Fruit fly (Drosophila melanogaster) whole organism, prepupa: Measurements from ENCODE around the gene sds22.
A peak's percentile ranks its signal among the peaks of the same experiment; 100 is the strongest.

Experiments
- CG10631 ChIP-seq: fragments of 200-800 bp; sonication (Bioruptor generic); optimal IDR thresholded peaks from 2 replicates; lab custom pipeline; 2016; ENCODE audit warnings: missing biosample characterization, missing genetic modification characterization
- CG10669 ChIP-seq: fragments of 200-800 bp; sonication (Bioruptor generic); optimal IDR thresholded peaks from 3 replicates; lab custom pipeline; 2018; ENCODE audit warnings: missing biosample characterization, mild to moderate bottlenecking, missing genetic modification characterization, moderate library complexity
- CG11762 ChIP-seq: fragments of 200-800 bp; sonication (Bioruptor generic); optimal IDR thresholded peaks from 3 replicates; lab custom pipeline; 2016; ENCODE audit warnings: missing biosample characterization, missing genetic modification characterization; ENCODE audit not compliant: insufficient read depth
- CG11902 ChIP-seq: fragments of 200-800 bp; sonication (Bioruptor generic); optimal IDR thresholded peaks from 3 replicates; lab custom pipeline; 2016; ENCODE audit warnings: missing biosample characterization, missing genetic modification characterization
- CG31627 ChIP-seq: fragments of 200-800 bp; sonication (Bioruptor generic); optimal IDR thresholded peaks from 3 replicates; lab custom pipeline; 2016; ENCODE audit warnings: missing biosample characterization, missing genetic modification characterization
- CG3919 ChIP-seq: fragments of 200-800 bp; sonication (Bioruptor generic); optimal IDR thresholded peaks from 3 replicates; lab custom pipeline; 2016; ENCODE audit warnings: missing biosample characterization, missing genetic modification characterization
- CG6163 ChIP-seq: fragments of 200-800 bp; sonication (Bioruptor generic); IDR thresholded peaks from 3 replicates; pipeline ENCODE4 v1.3.6; 2022; ENCODE audit warnings: missing biosample characterization, missing genetic modification characterization
- CG6854 ChIP-seq: fragments of 200-800 bp; sonication (Bioruptor generic); optimal IDR thresholded peaks from 2 replicates; lab custom pipeline; 2017; ENCODE audit warnings: missing biosample characterization, mild to moderate bottlenecking, missing genetic modification characterization
- CG8319 ChIP-seq: fragments of 200-800 bp; sonication (Bioruptor generic); optimal IDR thresholded peaks from 3 replicates; lab custom pipeline; 2016; ENCODE audit warnings: missing biosample characterization, missing genetic modification characterization
- CG9139 ChIP-seq: fragments of 200-800 bp; sonication (Bioruptor generic); optimal IDR thresholded peaks from 3 replicates; lab custom pipeline; 2017; ENCODE audit warnings: missing biosample characterization, mild to moderate bottlenecking, missing genetic modification characterization
- Eip78C ChIP-seq: fragments of 200-800 bp; sonication (Bioruptor generic); peaks from one replicate; lab custom pipeline; 2016; ENCODE audit warnings: missing biosample characterization, missing genetic modification characterization
- Hr38 ChIP-seq: sonication (Bioruptor generic); optimal IDR thresholded peaks from 2 replicates; lab custom pipeline; 2016; ENCODE audit warnings: missing biosample characterization, missing genetic modification characterization
- Hr39 ChIP-seq: fragments of 200-800 bp; sonication (Bioruptor generic); optimal IDR thresholded peaks from 2 replicates; lab custom pipeline; 2016; ENCODE audit warnings: missing biosample characterization, missing genetic modification characterization
- Hr4 ChIP-seq: fragments of 200-800 bp; sonication (Bioruptor generic); optimal IDR thresholded peaks from 3 replicates; lab custom pipeline; 2016; ENCODE audit warnings: missing biosample characterization, missing genetic modification characterization
- Lpt ChIP-seq: fragments of 200-800 bp; sonication (Bioruptor generic); optimal IDR thresholded peaks from 3 replicates; lab custom pipeline; 2016; ENCODE audit warnings: missing biosample characterization, missing genetic modification characterization
- Sox102F ChIP-seq: fragments of 200-800 bp; sonication (Bioruptor generic); optimal IDR thresholded peaks from 2 replicates; lab custom pipeline; 2016; ENCODE audit warnings: missing biosample characterization, mild to moderate bottlenecking, missing genetic modification characterization
- Sox14 ChIP-seq: fragments of 200-800 bp; sonication (Bioruptor generic); optimal IDR thresholded peaks from 3 replicates; lab custom pipeline; 2016; ENCODE audit warnings: missing biosample characterization, missing genetic modification characterization
- dac ChIP-seq: fragments of 200-800 bp; sonication (Bioruptor generic); optimal IDR thresholded peaks from 2 replicates; lab custom pipeline; 2017; ENCODE audit warnings: missing biosample characterization, mild to moderate bottlenecking, missing genetic modification characterization
- esn ChIP-seq: fragments of 200-800 bp; sonication (Bioruptor generic); optimal IDR thresholded peaks from 2 replicates; lab custom pipeline; 2016; ENCODE audit warnings: missing biosample characterization, mild to moderate bottlenecking, missing genetic modification characterization, moderate library complexity
- fkh ChIP-seq: fragments of 200-800 bp; sonication (Bioruptor generic); optimal IDR thresholded peaks from 3 replicates; lab custom pipeline; 2017; ENCODE audit warnings: missing biosample characterization, mild to moderate bottlenecking, missing genetic modification characterization, moderate library complexity
- pdm3 ChIP-seq: fragments of 200-800 bp; sonication (Bioruptor generic); optimal IDR thresholded peaks from 3 replicates; lab custom pipeline; 2016; ENCODE audit warnings: missing biosample characterization, missing genetic modification characterization
- salr ChIP-seq, 2 experiments: fragments of 200-800 bp; sonication (Bioruptor generic); optimal IDR thresholded peaks; 3 replicates each; lab custom pipeline; 2016 to 2018; ENCODE audit warnings: missing biosample characterization in 2 of 2, missing genetic modification characterization in 2 of 2, mild to moderate bottlenecking in 1 of 2
- ss ChIP-seq, 2 experiments: fragments of 200-800 bp; sonication (Bioruptor generic); optimal IDR thresholded peaks; 2 replicates in 1 of 2; 3 replicates in 1 of 2; lab custom pipeline; 2017 to 2018; ENCODE audit warnings: mild to moderate bottlenecking in 2 of 2, missing biosample characterization in 2 of 2, missing genetic modification characterization in 2 of 2, moderate library complexity in 1 of 2

sds22 gene

DNA sequence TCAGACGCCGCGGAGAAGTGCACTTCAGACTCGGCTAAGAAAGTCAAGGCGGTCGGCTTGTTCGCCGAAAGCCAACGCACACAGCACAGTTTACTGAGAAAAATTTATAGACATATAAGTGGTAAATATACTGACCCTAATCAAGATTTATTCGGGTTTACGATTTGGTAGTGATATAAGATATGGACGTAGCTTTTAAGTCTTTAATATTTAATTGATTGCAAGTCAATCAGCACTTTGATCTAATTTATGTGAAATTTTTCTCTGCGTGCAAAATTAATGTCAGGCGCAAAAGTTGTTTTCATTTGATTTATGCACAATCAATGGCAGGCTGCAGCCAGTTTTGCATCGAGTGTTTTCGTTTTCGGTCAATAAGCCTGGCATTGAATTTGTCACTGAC, 39.1 kb downstream of the sds22 start (continued):
- no peak for TF ChIP-seq CG8319 (GFP tag; lab: Kevin White, UChicago)
- TF ChIP-seq CG11762: no peak
- TF ChIP-seq CG6854: no peak

DNA sequence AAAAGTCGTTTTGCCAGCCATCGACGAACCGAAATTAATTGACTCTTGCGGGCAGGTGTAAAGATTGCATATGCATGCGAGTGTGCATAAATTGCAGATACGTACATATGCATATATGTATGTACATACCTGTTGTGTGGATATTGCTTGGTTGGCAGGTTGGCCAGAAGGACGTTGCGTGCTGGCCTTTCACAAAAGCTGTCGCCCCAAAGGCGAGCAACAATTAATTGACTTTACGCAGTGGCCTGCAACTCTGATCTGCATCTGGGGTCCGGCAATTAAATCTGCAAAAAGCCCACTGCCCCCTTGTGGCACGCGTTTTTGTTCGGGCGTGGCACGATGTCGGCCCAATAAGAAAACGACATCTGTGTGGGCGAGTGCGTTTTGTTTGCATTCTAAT, 41.7 kb downstream of the sds22 start:
- peak in 1 of 2 experiments; percentile 93 for TF ChIP-seq ss (GFP tag; optimal IDR thresholded peaks at IDR 0.05; lab: Kevin White, UChicago)
- TF ChIP-seq CG8319 (GFP tag; lab: Kevin White, UChicago): no peak
- TF ChIP-seq CG10631 (GFP tag; lab: Kevin White, UChicago): no peak
- TF ChIP-seq CG31627 (GFP tag; lab: Kevin White, UChicago): no peak
- TF ChIP-seq CG6854: no peak
- no peak for TF ChIP-seq Hr39

DNA sequence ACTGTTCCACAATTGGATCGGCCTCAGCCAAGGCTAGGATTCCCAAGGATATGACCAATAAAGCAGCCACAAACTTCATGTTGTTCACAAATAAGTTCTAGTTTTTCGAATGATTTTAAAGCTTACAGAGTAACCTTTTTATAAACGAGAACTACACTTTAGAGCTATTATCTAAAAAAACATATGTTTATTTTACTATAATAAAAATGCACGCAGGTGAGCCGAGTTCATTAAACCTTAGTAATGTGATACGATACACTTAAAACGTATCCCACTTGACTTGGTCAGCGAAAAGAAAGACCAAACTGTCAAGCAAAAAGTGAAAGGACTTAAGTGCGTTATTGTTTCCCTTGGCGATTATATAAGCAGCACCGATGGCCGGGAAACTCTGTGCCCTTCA, 42.9 kb downstream of the sds22 start, which contains the start of gene CG44090:
Gene CG44090 (minus strand): TSS at position 101 of the 400 bp plus-strand sequence.
- TF ChIP-seq CG3919 (GFP tag; lab: Kevin White, UChicago) (no peak), ss (GFP tag; optimal IDR thresholded peaks at IDR 0.05; lab: Kevin White, UChicago) (no peak), CG9139 (GFP tag; lab: Kevin White, UChicago) (no peak), CG6163 (GFP tag; lab: Robert Waterston, UW) (no peak), CG11902 (GFP tag; lab: Kevin White, UChicago) (no peak)

DNA sequence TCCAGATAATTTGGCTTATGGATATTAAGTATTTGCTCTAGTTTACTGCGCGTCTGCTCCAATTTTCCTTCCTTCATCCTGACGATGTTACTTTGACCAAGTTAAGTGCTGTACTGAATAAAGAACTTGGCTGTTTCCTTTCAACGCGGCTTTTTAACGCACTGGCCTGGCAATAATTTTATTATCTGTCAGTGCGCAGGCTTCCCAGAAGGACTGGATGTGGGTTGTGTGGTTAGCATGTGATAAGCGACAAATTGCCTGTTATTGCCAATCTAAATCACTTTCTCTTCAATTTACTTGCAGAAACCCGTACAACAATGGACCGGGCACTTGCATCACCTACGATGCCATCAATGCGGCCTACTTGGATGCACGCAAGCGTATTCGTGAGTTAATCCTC, 49.2 kb downstream of the sds22 start, which contains the start of gene CG14331:
Gene CG14331 (minus strand): TSS at position 101 of the 400 bp plus-strand sequence.
- TF ChIP-seq Sox102F (no peak), CG9139 (GFP tag; lab: Kevin White, UChicago) (no peak), Hr38 (GFP tag; lab: Kevin White, UChicago) (no peak), fkh (GFP tag; lab: Kevin White, UChicago) (no peak), Eip78C (GFP tag; lab: Kevin White, UChicago) (no peak), Lpt (GFP tag; lab: Kevin White, UChicago) (no peak), esn (GFP tag; lab: Kevin White, UChicago) (no peak), pdm3 (GFP tag; lab: Kevin White, UChicago) (no peak), Hr4 (GFP tag; lab: Kevin White, UChicago) (no peak), Sox14 (GFP tag; lab: Kevin White, UChicago) (no peak), dac (GFP tag; lab: Kevin White, UChicago) (no peak), CG10669 (GFP tag; lab: Kevin White, UChicago) (no peak), salr (GFP tag; optimal IDR thresholded peaks at IDR 0.05; lab: Kevin White, UChicago) (no peak), CG6854 (no peak)
